Worm (Caenorhabditis elegans): ENCODE results near the gene ndab-2.
A peak's percentile ranks its signal among the peaks of the same experiment; 100 is the strongest.

ndab-2 gene

DNA sequence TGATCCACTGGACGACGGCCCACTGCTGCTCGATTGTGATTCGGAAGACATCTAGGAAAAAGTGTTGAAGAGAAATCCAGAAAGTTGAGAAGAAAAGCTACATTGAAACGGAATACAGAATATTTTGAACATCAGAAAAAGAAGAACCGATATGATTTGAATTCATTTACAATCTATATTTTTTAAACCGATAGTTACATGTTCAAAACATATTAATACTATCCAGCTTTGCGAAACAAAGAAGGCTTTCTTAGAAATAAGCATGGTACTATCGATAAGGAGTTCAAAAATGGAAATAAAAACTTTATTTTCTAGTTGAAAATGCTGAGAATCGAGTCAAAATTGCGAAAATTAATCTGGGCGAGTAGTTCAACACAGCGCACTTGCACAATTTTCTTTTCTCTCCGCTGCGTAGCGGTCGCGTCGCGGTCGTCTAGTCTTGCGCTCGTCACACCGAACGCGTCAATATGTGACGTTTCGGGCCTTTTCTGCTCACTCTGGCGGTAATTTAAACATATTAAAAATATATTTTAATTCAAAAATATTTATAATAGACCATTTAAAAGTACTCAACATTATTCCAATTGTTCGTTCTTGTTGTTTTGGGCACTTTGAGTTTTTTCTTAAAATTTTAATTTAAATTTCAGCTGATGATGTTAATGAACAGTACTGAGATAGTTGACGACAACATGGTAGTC lies 18.3 kb upstream of the ndab-2 start, which contains the start of the genes syf-2 and K04G7.1 (continued):
- TF ChIP-seq ZK337.2 (GFP tag; IDR thresholded peaks at IDR 0.05) (no peak), tra-1 (GFP tag; IDR thresholded peaks at IDR 0.05) (0 out of 2 replicates have a peak, but pooled peaks have one; percentile 57), ZK546.5 (tag; optimal IDR thresholded peaks at IDR 0.05) (peak in 1 of 2 experiments; percentile 18), vab-7 (GFP tag; IDR thresholded peaks at IDR 0.05) (peak; percentile 47; the same call in 1 of the 2 replicates), mdt-29 (GFP tag; IDR thresholded peaks at IDR 0.05) (peak; percentile 45; the same call in 1 of the 2 replicates), madf-5 (GFP tag; IDR thresholded peaks at IDR 0.05) (no peak), ceh-82 (tag; optimal IDR thresholded peaks at IDR 0.05) (no peak), hlh-11 (tag; optimal IDR thresholded peaks at IDR 0.05) (peak; percentile 91), ceh-32 (tag; optimal IDR thresholded peaks at IDR 0.05; ENCODE audit: poor library complexity) (no peak), nhr-28 (tag; optimal IDR thresholded peaks at IDR 0.05) (peak; percentile 76), nhr-102 (tag; optimal IDR thresholded peaks at IDR 0.05) (peak; percentile 48), nhr-25 (tag; optimal IDR thresholded peaks at IDR 0.05; ENCODE audit: borderline replicate concordance, insufficient read depth) (peak; percentile 45), skn-1 (tag; optimal IDR thresholded peaks at IDR 0.05) (no peak), pha-4 (GFP tag; IDR thresholded peaks at IDR 0.05) (peak; percentile 86), pha-4 (tag; optimal IDR thresholded peaks at IDR 0.05) (no peak), mdl-1 (tag; optimal IDR thresholded peaks at IDR 0.05) (peak in 1 of 2 experiments; percentile 48), lsy-2 (tag; optimal IDR thresholded peaks at IDR 0.05) (peak; percentile 47 to 96), tag-97 (GFP tag; IDR thresholded peaks at IDR 0.05) (no peak), aha-1 (tag) (peak; percentile 87), zfp-2 (tag; optimal IDR thresholded peaks at IDR 0.05) (peak; percentile 80), jun-1 (tag; optimal IDR thresholded peaks at IDR 0.05) (no peak), T26A8.4 (GFP tag; IDR thresholded peaks at IDR 0.05) (peak; percentile 59; the same call in 1 of the 2 replicates), duxl-1 (tag; optimal IDR thresholded peaks at IDR 0.05; ENCODE audit: poor library complexity) (peak; percentile 16), Y105C5A.15 (GFP tag; IDR thresholded peaks at IDR 0.05) (no peak), ceh-28 (tag; optimal IDR thresholded peaks at IDR 0.05) (no peak), dmd-9 (GFP tag; IDR thresholded peaks at IDR 0.05) (peak; percentile 77), hlh-30 (tag; optimal IDR thresholded peaks at IDR 0.05; ENCODE audit: insufficient read depth) (peak; percentile 94), php-3 (GFP tag; IDR thresholded peaks at IDR 0.05) (no peak), unc-62 (GFP tag; optimal IDR thresholded peaks at IDR 0.05 in 1 of 2) (peak in 1 of 2 experiments; percentile 62), unc-62 (tag; optimal IDR thresholded peaks at IDR 0.05) (no peak), zag-1 (tag; optimal IDR thresholded peaks at IDR 0.05) (peak; percentile 2), fkh-10 (GFP tag; optimal IDR thresholded peaks at IDR 0.05) (peak; percentile 88), ztf-11 (tag; optimal IDR thresholded peaks at IDR 0.05) (no peak), daf-12 (tag; optimal IDR thresholded peaks at IDR 0.05) (no peak), lin-1 (GFP tag; IDR thresholded peaks at IDR 0.05) (peak; percentile 63), nhr-48 (tag; optimal IDR thresholded peaks at IDR 0.05) (peak; percentile 28), nhr-77 (tag; optimal IDR thresholded peaks at IDR 0.05) (peak; percentile 92), ceh-62 (tag; optimal IDR thresholded peaks at IDR 0.05) (no peak), lin-13 (GFP tag; optimal IDR thresholded peaks at IDR 0.05) (peak; percentile 98), F49E8.2 (tag; optimal IDR thresholded peaks at IDR 0.05; ENCODE audit: borderline replicate concordance) (peak; percentile 6), Y75B8A.6 (GFP tag; IDR thresholded peaks at IDR 0.05) (no peak), lim-7 (GFP tag; IDR thresholded peaks at IDR 0.05) (no peak), unc-130 (GFP tag; optimal IDR thresholded peaks at IDR 0.05) (peak; percentile 76), Y48G9A.11 (GFP tag; IDR thresholded peaks at IDR 0.05) (0 out of 2 replicates have a peak, but pooled peaks have one; percentile 37), madf-9 (GFP tag; conservative IDR thresholded peaks at IDR 0.05) (peak; percentile 42; the same call in 1 of the 2 replicates), zip-2 (tag; optimal IDR thresholded peaks at IDR 0.05) (no peak), ceh-44 (GFP tag; IDR thresholded peaks at IDR 0.05) (no peak), nhr-11 (tag; optimal IDR thresholded peaks at IDR 0.05) (peak; percentile 85), D1046.2 (GFP tag; IDR thresholded peaks at IDR 0.05) (peak; percentile 35; the same call in 1 of the 2 replicates), gei-8 (GFP tag; optimal IDR thresholded peaks at IDR 0.05) (no peak)

Data from whole organism, L4 larva.